Fruit fly (Drosophila melanogaster): ENCODE results near the gene CG31097.

Gene CG31097

dm6 chr3R:25320051-25320705 lies 22.6 kb upstream of the CG31097 start, which contains the start of gene CG10560:
Gene CG10560, minus strand, starts transcription at chr3R:25320101.
- peak; percentile 1 for TF ChIP-seq CG3281 (GFP tag; optimal IDR thresholded peaks at IDR 0.05)
- peak in 1 of 2 experiments; percentile 54 for TF ChIP-seq Pdp1 (GFP tag; optimal IDR thresholded peaks at IDR 0.05)
- no peak for TF ChIP-seq z (GFP tag; IDR thresholded peaks at IDR 0.05)
- TF ChIP-seq Hr39 (optimal IDR thresholded peaks at IDR 0.05) = no peak
- TF ChIP-seq CG13894 (tag; optimal IDR thresholded peaks at IDR 0.05) = peak; percentile 67
- no peak for TF ChIP-seq CG6683 (GFP tag; optimal IDR thresholded peaks at IDR 0.05)
- TF ChIP-seq prd (optimal IDR thresholded peaks at IDR 0.05) = no peak
- no peak for TF ChIP-seq prd (GFP tag; IDR thresholded peaks at IDR 0.05)
- TF ChIP-seq bigmax (GFP tag; optimal IDR thresholded peaks at IDR 0.05) = no peak
- TF ChIP-seq CG2678 (tag; optimal IDR thresholded peaks at IDR 0.05) = peak; percentile 43
- peak; percentile 69 for TF ChIP-seq sug (tag; optimal IDR thresholded peaks at IDR 0.05)
- TF ChIP-seq corto (GFP tag; optimal IDR thresholded peaks at IDR 0.05) = no peak
- TF ChIP-seq pho (GFP tag; optimal IDR thresholded peaks at IDR 0.05) = no peak
- TF ChIP-seq row (GFP tag; IDR thresholded peaks at IDR 0.05) = no peak
- peak; percentile 86 for TF ChIP-seq D19B (GFP tag; optimal IDR thresholded peaks at IDR 0.05)
- peak; percentile 20 for TF ChIP-seq CG12071 (GFP tag; optimal IDR thresholded peaks at IDR 0.05)
- TF ChIP-seq CG10321 (GFP tag; IDR thresholded peaks at IDR 0.05) = no peak
- no peak for TF ChIP-seq CHES-1-like (GFP tag; optimal IDR thresholded peaks at IDR 0.05)
- no peak for TF ChIP-seq Ravus (GFP tag; IDR thresholded peaks at IDR 0.05)
- TF ChIP-seq E2f1 (GFP tag; IDR thresholded peaks at IDR 0.05) = no peak
- TF ChIP-seq ssp (GFP tag; IDR thresholded peaks at IDR 0.05) = no peak
- TF ChIP-seq tin (GFP tag; optimal IDR thresholded peaks at IDR 0.05) = no peak
- TF ChIP-seq gsb-n (tag; optimal IDR thresholded peaks at IDR 0.05) = no peak
- no peak for TF ChIP-seq CG2116 (GFP tag; optimal IDR thresholded peaks at IDR 0.05)
- no peak for TF ChIP-seq CG6765 (GFP tag; optimal IDR thresholded peaks at IDR 0.05)
- TF ChIP-seq MBD-R2 (GFP tag; IDR thresholded peaks at IDR 0.05) = no peak
- no peak for TF ChIP-seq Sox100B (GFP tag; optimal IDR thresholded peaks at IDR 0.05)
- no peak for TF ChIP-seq gsb (GFP tag; IDR thresholded peaks at IDR 0.05)
- no peak for TF ChIP-seq CG2712 (tag; optimal IDR thresholded peaks at IDR 0.05)
- TF ChIP-seq slp2 (GFP tag; optimal IDR thresholded peaks at IDR 0.05) = no peak
- no peak for TF ChIP-seq org-1 (GFP tag; optimal IDR thresholded peaks at IDR 0.05)
- no peak for TF ChIP-seq CG15073 (GFP tag; optimal IDR thresholded peaks at IDR 0.05)
- TF ChIP-seq Optix (GFP tag; IDR thresholded peaks at IDR 0.05) = no peak
- TF ChIP-seq br (optimal IDR thresholded peaks at IDR 0.05) = no peak
- TF ChIP-seq mirr (GFP tag; optimal IDR thresholded peaks at IDR 0.05) = peak; percentile 30
- peak in 1 of 2 experiments; percentile 7 for TF ChIP-seq Eip74EF (GFP tag; optimal IDR thresholded peaks at IDR 0.05)
- no peak for TF ChIP-seq sr (GFP tag; IDR thresholded peaks at IDR 0.05)
- TF ChIP-seq Drgx (GFP tag; IDR thresholded peaks at IDR 0.05) = no peak
- TF ChIP-seq CG34376 (GFP tag; optimal IDR thresholded peaks at IDR 0.05) = peak; percentile 3
- no peak for TF ChIP-seq CG11504 (tag; optimal IDR thresholded peaks at IDR 0.05)
- TF ChIP-seq CG13296 (GFP tag; optimal IDR thresholded peaks at IDR 0.05) = peak; percentile 46
- TF ChIP-seq CG15011 (GFP tag; optimal IDR thresholded peaks at IDR 0.05) = no peak

- TF ChIP-seq NK7.1 (GFP tag; optimal IDR thresholded peaks at IDR 0.05) (no peak), ro (GFP tag; IDR thresholded peaks at IDR 0.05) (no peak), CG18599 (GFP tag; optimal IDR thresholded peaks at IDR 0.05) (no peak), CG16813 (GFP tag; IDR thresholded peaks at IDR 0.05; ENCODE audit: partially characterized antibody) (no peak), wdn (GFP tag; IDR thresholded peaks at IDR 0.05) (no peak), Side (GFP tag; optimal IDR thresholded peaks at IDR 0.05) (no peak), CG4424 (GFP tag; optimal IDR thresholded peaks at IDR 0.05) (no peak), Ravus (GFP tag; IDR thresholded peaks at IDR 0.05) (no peak), CG14860 (GFP tag; IDR thresholded peaks at IDR 0.05; ENCODE audit: partially characterized antibody) (no peak)
These were observed 20.4 kb upstream of the CG31097 start, which contains the start of gene CG10553 for dm6 chr3R:25318011-25318410. Gene CG10553, minus strand, starts transcription at chr3R:25318111.
